Worm (Caenorhabditis elegans): Measurements from ENCODE around the gene lonp-2.

DNA sequence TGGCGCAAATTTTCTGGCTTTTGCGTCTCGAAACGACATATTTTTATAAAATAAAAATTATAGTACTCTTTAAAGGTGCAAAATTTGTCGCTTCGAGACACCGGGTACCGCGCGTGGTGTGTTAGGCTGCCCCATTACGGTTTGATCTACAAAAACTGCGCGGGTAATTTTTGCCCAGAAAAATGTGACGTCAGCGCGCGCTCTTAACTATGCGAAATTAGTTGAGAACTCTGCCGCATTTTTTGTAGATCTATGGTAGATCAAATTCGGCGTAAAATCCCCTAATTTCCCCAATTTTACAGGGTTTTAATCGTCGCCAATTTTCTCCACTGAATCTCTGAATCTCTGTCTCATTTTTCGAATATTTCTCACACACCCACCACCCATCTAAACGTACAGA, 52.9 kb downstream of the lonp-2 start, which contains the start of gene Y75B8A.8:
- TF ChIP-seq unc-62 (GFP tag; optimal IDR thresholded peaks at IDR 0.05) (no peak), lin-39 (tag; optimal IDR thresholded peaks at IDR 0.05) (no peak), nhr-28 (tag; optimal IDR thresholded peaks at IDR 0.05) (no peak), aly-2 (tag; optimal IDR thresholded peaks at IDR 0.05) (no peak), fos-1 (tag; optimal IDR thresholded peaks at IDR 0.05) (no peak), lin-15B (tag; optimal IDR thresholded peaks at IDR 0.05) (no peak), nhr-71 (tag; optimal IDR thresholded peaks at IDR 0.05) (no peak)
